Fruit fly (Drosophila melanogaster) whole organism, prepupa: ENCODE measurements around the gene zormin.

Experiments used
- Blimp-1 ChIP-seq: fragments of 200-800 bp; sonication (Bioruptor generic); optimal IDR thresholded peaks from 3 replicates; lab custom pipeline; 2017; ENCODE audit warnings: missing biosample characterization, missing genetic modification characterization, mild to moderate bottlenecking, moderate library complexity, missing genetic modification reagents
- CG10631 ChIP-seq: fragments of 200-800 bp; sonication (Bioruptor generic); optimal IDR thresholded peaks from 2 replicates; lab custom pipeline; 2016; ENCODE audit warnings: missing biosample characterization, missing genetic modification characterization
- CG10669 ChIP-seq: fragments of 200-800 bp; sonication (Bioruptor generic); optimal IDR thresholded peaks from 3 replicates; lab custom pipeline; 2018; ENCODE audit warnings: missing biosample characterization, mild to moderate bottlenecking, missing genetic modification characterization, moderate library complexity
- CG15336 ChIP-seq: fragments of 200-800 bp; sonication (Bioruptor generic); IDR thresholded peaks from 2 replicates; pipeline ENCODE4 v1.3.6; 2022; ENCODE audit warnings: missing biosample characterization, missing genetic modification characterization
- CG1621 ChIP-seq: fragments of 200-800 bp; sonication (Bioruptor generic); optimal IDR thresholded peaks from 3 replicates; lab custom pipeline; 2018; ENCODE audit warnings: missing biosample characterization, mild to moderate bottlenecking, missing genetic modification characterization
- CG16779 ChIP-seq: fragments of 200-800 bp; sonication (Bioruptor generic); optimal IDR thresholded peaks from 3 replicates; lab custom pipeline; 2017; ENCODE audit warnings: missing biosample characterization, mild to moderate bottlenecking, missing genetic modification characterization
- CG3032 ChIP-seq: fragments of 200-800 bp; optimal IDR thresholded peaks from 2 replicates; lab custom pipeline; 2019; ENCODE audit warnings: missing biosample characterization, mild to moderate bottlenecking, missing genetic modification characterization, moderate library complexity
- CG32006 ChIP-seq: fragments of 200-800 bp; sonication (Bioruptor generic); optimal IDR thresholded peaks from 3 replicates; lab custom pipeline; 2017; ENCODE audit warnings: missing biosample characterization, mild to moderate bottlenecking, missing genetic modification characterization
- CG4318 ChIP-seq: fragments of 200-800 bp; sonication (Bioruptor generic); optimal IDR thresholded peaks from 3 replicates; lab custom pipeline; 2017; ENCODE audit warnings: missing biosample characterization, mild to moderate bottlenecking, missing genetic modification characterization
- CG6163 ChIP-seq: fragments of 200-800 bp; sonication (Bioruptor generic); IDR thresholded peaks from 3 replicates; pipeline ENCODE4 v1.3.6; 2022; ENCODE audit warnings: missing biosample characterization, missing genetic modification characterization
- CG6808 ChIP-seq: fragments of 200-800 bp; sonication (Bioruptor generic); optimal IDR thresholded peaks from 3 replicates; lab custom pipeline; 2017; ENCODE audit warnings: missing biosample characterization, missing genetic modification characterization, mild to moderate bottlenecking, moderate library complexity, missing genetic modification reagents
- CG8319 ChIP-seq: fragments of 200-800 bp; sonication (Bioruptor generic); optimal IDR thresholded peaks from 3 replicates; lab custom pipeline; 2016; ENCODE audit warnings: missing biosample characterization, missing genetic modification characterization
- Eip75B ChIP-seq: fragments of 200-800 bp; sonication (Bioruptor generic); optimal IDR thresholded peaks from 3 replicates; lab custom pipeline; 2016; ENCODE audit warnings: missing biosample characterization, missing genetic modification characterization
- Eip78C ChIP-seq: fragments of 200-800 bp; sonication (Bioruptor generic); peaks from one replicate; lab custom pipeline; 2016; ENCODE audit warnings: missing biosample characterization, missing genetic modification characterization
- Ets21C ChIP-seq: fragments of 200-800 bp; sonication (Bioruptor generic); optimal IDR thresholded peaks from 3 replicates; lab custom pipeline; 2016; ENCODE audit warnings: missing biosample characterization, missing genetic modification characterization
- Gug ChIP-seq: fragments of 200-800 bp; sonication (Bioruptor generic); IDR thresholded peaks from 2 replicates; pipeline ENCODE4 v1.3.6; 2022; ENCODE audit warnings: missing biosample characterization, missing genetic modification characterization
- Hr38 ChIP-seq: sonication (Bioruptor generic); optimal IDR thresholded peaks from 2 replicates; lab custom pipeline; 2016; ENCODE audit warnings: missing biosample characterization, missing genetic modification characterization
- Hr4 ChIP-seq: fragments of 200-800 bp; sonication (Bioruptor generic); optimal IDR thresholded peaks from 3 replicates; lab custom pipeline; 2016; ENCODE audit warnings: missing biosample characterization, missing genetic modification characterization
- Lpt ChIP-seq: fragments of 200-800 bp; sonication (Bioruptor generic); optimal IDR thresholded peaks from 3 replicates; lab custom pipeline; 2016; ENCODE audit warnings: missing biosample characterization, missing genetic modification characterization
- Met ChIP-seq: fragments of 200-800 bp; sonication (Bioruptor generic); optimal IDR thresholded peaks from 3 replicates; lab custom pipeline; 2016; ENCODE audit warnings: missing biosample characterization, missing genetic modification characterization
- OdsH ChIP-seq: fragments of 200-800 bp; sonication (Bioruptor generic); optimal IDR thresholded peaks from 3 replicates; lab custom pipeline; 2016; ENCODE audit warnings: missing biosample characterization, missing genetic modification characterization
- Smox ChIP-seq: fragments of 200-800 bp; sonication (Bioruptor generic); optimal IDR thresholded peaks from 3 replicates; lab custom pipeline; 2016; ENCODE audit warnings: missing biosample characterization, missing genetic modification characterization
- Sox102F ChIP-seq: fragments of 200-800 bp; sonication (Bioruptor generic); optimal IDR thresholded peaks from 2 replicates; lab custom pipeline; 2016; ENCODE audit warnings: missing biosample characterization, mild to moderate bottlenecking, missing genetic modification characterization
- Sox14 ChIP-seq: fragments of 200-800 bp; sonication (Bioruptor generic); optimal IDR thresholded peaks from 3 replicates; lab custom pipeline; 2016; ENCODE audit warnings: missing biosample characterization, missing genetic modification characterization
- achi ChIP-seq: fragments of 200-800 bp; sonication (Bioruptor generic); optimal IDR thresholded peaks from 3 replicates; lab custom pipeline; 2016; ENCODE audit warnings: missing biosample characterization, missing genetic modification characterization
- cyc ChIP-seq: fragments of 200-800 bp; sonication (Bioruptor generic); optimal IDR thresholded peaks from 3 replicates; lab custom pipeline; 2016; ENCODE audit warnings: missing biosample characterization, missing genetic modification characterization
- dac ChIP-seq: fragments of 200-800 bp; sonication (Bioruptor generic); optimal IDR thresholded peaks from 2 replicates; lab custom pipeline; 2017; ENCODE audit warnings: missing biosample characterization, mild to moderate bottlenecking, missing genetic modification characterization
- dsx ChIP-seq: fragments of 200-800 bp; optimal IDR thresholded peaks from 3 replicates; lab custom pipeline; 2019; ENCODE audit warnings: missing biosample characterization, mild to moderate bottlenecking, missing genetic modification characterization, moderate library complexity; ENCODE audit not compliant: poor library complexity, severe bottlenecking
- fd59A ChIP-seq: fragments of 200-800 bp; sonication (Bioruptor generic); optimal IDR thresholded peaks from 2 replicates; lab custom pipeline; 2017; ENCODE audit warnings: missing biosample characterization, mild to moderate bottlenecking, missing genetic modification characterization, missing genetic modification reagents
- fkh ChIP-seq: fragments of 200-800 bp; sonication (Bioruptor generic); optimal IDR thresholded peaks from 3 replicates; lab custom pipeline; 2017; ENCODE audit warnings: missing biosample characterization, mild to moderate bottlenecking, missing genetic modification characterization, moderate library complexity
- lz ChIP-seq: fragments of 200-800 bp; sonication (Bioruptor generic); optimal IDR thresholded peaks from 3 replicates; lab custom pipeline; 2016; ENCODE audit warnings: missing biosample characterization, missing genetic modification characterization
- net ChIP-seq: fragments of 200-800 bp; sonication (Bioruptor generic); optimal IDR thresholded peaks from 3 replicates; lab custom pipeline; 2016; ENCODE audit warnings: missing biosample characterization, missing genetic modification characterization
- ss ChIP-seq, 2 experiments: fragments of 200-800 bp; sonication (Bioruptor generic); optimal IDR thresholded peaks; 2 replicates in 1 of 2; 3 replicates in 1 of 2; lab custom pipeline; 2017 to 2018; ENCODE audit warnings: mild to moderate bottlenecking in 2 of 2, missing biosample characterization in 2 of 2, missing genetic modification characterization in 2 of 2, moderate library complexity in 1 of 2
- svp ChIP-seq: fragments of 200-800 bp; sonication (Bioruptor generic); peaks from one replicate; lab custom pipeline; 2016; ENCODE audit warnings: missing biosample characterization, missing genetic modification characterization

The zormin gene

DNA sequence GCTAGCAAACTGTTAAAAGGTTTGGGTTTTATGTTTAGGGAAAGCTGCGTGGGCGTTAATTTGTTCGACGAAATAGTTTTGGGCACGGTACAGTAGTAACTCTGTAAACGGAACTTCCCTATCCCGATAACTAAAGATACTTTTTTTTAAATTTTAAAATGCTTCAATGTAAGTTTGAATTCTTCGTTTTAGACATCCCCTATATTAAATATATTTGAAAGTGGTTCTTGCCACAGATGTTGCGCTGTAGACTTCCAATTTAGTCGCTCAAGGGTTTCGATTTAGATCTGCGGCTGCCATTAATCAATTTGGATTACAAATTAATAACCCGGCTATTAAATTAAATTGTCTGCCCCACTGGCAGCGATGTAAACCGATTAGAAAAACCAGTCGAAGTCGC is 9.1 kb downstream of the zormin start:
- TF ChIP-seq cyc (no peak), fkh (GFP tag; lab: Kevin White, UChicago) (no peak), lz (GFP tag; lab: Kevin White, UChicago) (no peak), dsx (GFP tag; lab: Kevin White, UChicago) (no peak), Lpt (GFP tag; lab: Kevin White, UChicago) (no peak)

DNA sequence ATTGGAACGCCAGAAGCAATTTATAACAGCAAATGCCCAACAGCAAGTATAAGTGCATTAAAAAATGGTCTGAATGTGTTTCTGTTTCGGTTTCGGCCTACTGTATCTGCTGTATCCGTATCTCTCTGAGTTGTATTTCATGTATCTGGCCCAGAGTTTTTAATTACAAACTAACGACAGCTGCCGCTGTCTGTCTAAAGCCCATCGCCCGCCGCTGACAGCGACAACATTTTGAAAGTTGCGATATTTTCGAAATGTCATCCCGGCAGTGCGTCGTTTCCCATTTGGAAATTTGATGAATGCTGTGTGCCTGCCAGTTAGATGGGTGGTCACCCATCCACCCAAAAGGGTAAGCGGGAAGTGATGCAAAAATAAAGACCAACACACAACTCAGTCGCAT is 15.1 kb downstream of the zormin start:
- TF ChIP-seq Smox (GFP tag; lab: Kevin White, UChicago) (no peak), CG8319 (GFP tag; lab: Kevin White, UChicago) (no peak), CG6163 (GFP tag; lab: Robert Waterston, UW) (no peak), net (GFP tag; lab: Kevin White, UChicago) (no peak), Met (GFP tag; lab: Kevin White, UChicago) (no peak)

DNA sequence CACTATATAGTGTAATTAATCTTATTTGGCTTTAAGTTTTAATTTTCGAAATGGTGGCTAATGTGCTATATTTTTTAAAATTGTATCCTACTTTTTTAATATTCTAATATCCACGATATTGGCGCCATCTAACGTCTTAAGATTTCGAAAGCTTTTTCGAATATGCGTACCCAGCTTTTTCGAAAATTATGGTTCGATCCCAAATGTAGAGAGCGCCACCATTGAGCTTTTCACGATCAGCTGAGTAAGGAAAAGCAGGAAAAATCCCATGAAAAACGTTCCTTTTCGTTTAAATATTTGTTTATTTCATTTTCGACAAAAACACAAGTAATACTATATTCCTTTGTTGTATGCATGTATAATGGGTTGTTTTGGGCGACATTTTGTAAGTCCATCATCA is 29.2 kb downstream of the zormin start:
- TF ChIP-seq CG32006 (GFP tag; lab: Kevin White, UChicago) (no peak), Eip75B (no peak)
- TF ChIP-seq, all 60 proteins: peak for 0

DNA sequence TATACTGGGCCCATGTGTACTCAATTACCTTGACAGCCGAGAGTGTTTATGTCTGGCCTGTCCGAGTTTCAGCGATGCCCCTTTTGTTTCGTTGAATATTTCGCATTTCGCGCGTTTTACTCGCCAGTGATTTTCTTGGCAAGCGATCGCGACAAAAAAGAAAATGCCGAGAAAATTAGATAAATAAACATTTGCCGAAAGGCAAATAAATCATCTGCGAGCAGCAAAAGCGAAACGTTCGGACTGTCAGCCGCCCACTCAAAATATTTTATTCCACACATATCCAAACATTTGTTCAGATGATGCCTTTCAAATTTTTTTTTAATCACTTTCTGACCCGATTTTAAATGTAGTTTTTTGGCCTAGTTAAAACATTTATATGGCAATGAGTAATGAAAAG is 29.8 kb downstream of the zormin start:
- TF ChIP-seq Sox102F (GFP tag; lab: Kevin White, UChicago) (no peak), Eip75B (no peak), Eip78C (GFP tag; lab: Kevin White, UChicago) (no peak), CG6808 (no peak), lz (GFP tag; lab: Kevin White, UChicago) (no peak), CG1621 (tag; lab: Kevin White, UChicago) (no peak), achi (no peak), fd59A (GFP tag; lab: Kevin White, UChicago) (no peak), CG3032 (tag; lab: Kevin White, UChicago) (no peak)

DNA sequence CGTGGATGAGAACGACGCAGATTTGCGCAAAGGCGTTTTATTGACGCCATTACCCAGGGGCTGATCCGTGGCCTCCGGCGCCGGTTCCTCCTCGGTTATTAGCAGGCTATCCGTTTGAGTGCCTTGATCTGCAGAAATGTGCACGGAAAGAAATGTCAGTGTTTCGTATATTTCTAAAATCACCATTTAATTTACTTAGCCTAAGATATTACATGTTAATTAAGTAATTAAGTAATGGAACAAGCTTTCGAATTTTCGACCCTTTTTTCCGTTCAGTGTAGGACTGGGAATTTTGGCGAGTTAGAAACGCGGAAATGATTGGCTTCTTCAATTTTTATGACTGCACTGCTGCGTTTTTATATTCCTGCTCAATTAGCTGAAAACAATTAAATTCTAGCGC is 32.5 kb downstream of the zormin start:
- TF ChIP-seq dac (GFP tag; lab: Kevin White, UChicago) (peak; percentile 14), OdsH (GFP tag; lab: Kevin White, UChicago) (no peak), Sox14 (peak; percentile 24), Hr4 (GFP tag; lab: Kevin White, UChicago) (peak; percentile 27), Sox102F (GFP tag; lab: Kevin White, UChicago) (no peak), Eip78C (GFP tag; lab: Kevin White, UChicago) (peak; percentile 61), CG10631 (GFP tag; lab: Kevin White, UChicago) (peak; percentile 11), CG32006 (GFP tag; lab: Kevin White, UChicago) (peak; percentile 45), fd59A (GFP tag; lab: Kevin White, UChicago) (no peak), net (GFP tag; lab: Kevin White, UChicago) (no peak), Smox (GFP tag; lab: Kevin White, UChicago) (no peak), CG16779 (tag; lab: Kevin White, UChicago) (no peak), svp (peak; percentile 15), Gug (peak; percentile 44; the same call in 1 of the 2 replicates), achi (peak; percentile 0), Hr38 (GFP tag; lab: Kevin White, UChicago) (no peak), CG4318 (no peak), CG6163 (GFP tag; lab: Robert Waterston, UW) (peak; percentile 32; the same call in 2 of the 3 replicates), cyc (no peak), CG10669 (no peak), CG15336 (GFP tag; lab: Robert Waterston, UW) (peak; percentile 27), Blimp-1 (GFP tag; lab: Kevin White, UChicago) (no peak), Ets21C (GFP tag; lab: Kevin White, UChicago) (no peak), ss (GFP tag; optimal IDR thresholded peaks at IDR 0.05; lab: Kevin White, UChicago) (no peak)
